Fruit fly (Drosophila melanogaster) whole organism, embryonic: ENCODE results near the gene CG15764.

Experiments
- Aef1 ChIP-seq: fragments of 200-800 bp; sonication (Bioruptor generic); IDR thresholded peaks from 3 replicates; pipeline ENCODE4 v1.3.6; 2022; ENCODE audit warnings: missing biosample characterization, missing genetic modification characterization
- C15 ChIP-seq: fragments of 200-800 bp; sonication (Bioruptor generic); IDR thresholded peaks from 3 replicates; pipeline ENCODE4 v1.3.6; 2022; ENCODE audit warnings: missing biosample characterization, missing genetic modification characterization
- CG10654 ChIP-seq: fragments of 200-800 bp; sonication (Bioruptor generic); optimal IDR thresholded peaks from 2 replicates; lab custom pipeline; 2016; ENCODE audit warnings: missing biosample characterization, missing genetic modification characterization
- CG10979 ChIP-seq: fragments of 200-800 bp; sonication (Bioruptor generic); optimal IDR thresholded peaks from 2 replicates; lab custom pipeline; 2018; ENCODE audit warnings: missing biosample characterization, mild to moderate bottlenecking, missing genetic modification characterization, moderate library complexity
- CG12236 ChIP-seq: fragments of 200-800 bp; sonication (Bioruptor generic); optimal IDR thresholded peaks from 2 replicates; lab custom pipeline; 2016; ENCODE audit warnings: missing biosample characterization, missing genetic modification characterization
- CG12744 ChIP-seq: fragments of 200-800 bp; sonication (Bioruptor generic); optimal IDR thresholded peaks from 2 replicates; lab custom pipeline; 2016; ENCODE audit warnings: missing biosample characterization, missing genetic modification characterization
- CG14965 ChIP-seq: fragments of 200-800 bp; sonication (Bioruptor generic); optimal IDR thresholded peaks from 2 replicates; lab custom pipeline; 2016; ENCODE audit warnings: missing biosample characterization, missing genetic modification characterization, borderline replicate concordance
- CG16863 ChIP-seq: fragments of 200-800 bp; sonication (Bioruptor generic); optimal IDR thresholded peaks from 3 replicates; lab custom pipeline; 2016; ENCODE audit warnings: missing biosample characterization, missing genetic modification characterization
- CG17385 ChIP-seq: fragments of 200-800 bp; sonication (Bioruptor generic); optimal IDR thresholded peaks from 3 replicates; lab custom pipeline; 2018; ENCODE audit warnings: missing biosample characterization, mild to moderate bottlenecking, missing genetic modification characterization
- CG2202 ChIP-seq: fragments of 200-800 bp; sonication (Bioruptor generic); optimal IDR thresholded peaks from 2 replicates; lab custom pipeline; 2018; ENCODE audit warnings: missing biosample characterization, mild to moderate bottlenecking, missing genetic modification characterization
- CG30020 ChIP-seq: fragments of 200-800 bp; optimal IDR thresholded peaks from 2 replicates; lab custom pipeline; 2019; ENCODE audit warnings: missing biosample characterization, mild to moderate bottlenecking, missing genetic modification characterization, moderate library complexity
- CG31441 ChIP-seq: fragments of 200-800 bp; sonication (Bioruptor generic); IDR thresholded peaks from 2 replicates; pipeline ENCODE4 v1.3.6; 2022; ENCODE audit warnings: missing biosample characterization, missing genetic modification characterization
- CG32767 ChIP-seq: fragments of 200-800 bp; sonication (Bioruptor generic); IDR thresholded peaks from 2 replicates; pipeline ENCODE4 v1.3.6; 2022; ENCODE audit warnings: missing biosample characterization, missing genetic modification characterization
- CG33213 ChIP-seq: fragments of 200-800 bp; sonication (Bioruptor generic); optimal IDR thresholded peaks from 3 replicates; lab custom pipeline; 2016; ENCODE audit warnings: missing biosample characterization, missing genetic modification characterization
- CG3407 ChIP-seq: fragments of 200-800 bp; sonication (Bioruptor generic); optimal IDR thresholded peaks from 2 replicates; lab custom pipeline; 2018; ENCODE audit warnings: missing biosample characterization, mild to moderate bottlenecking, missing genetic modification characterization
- CG4854 ChIP-seq: fragments of 200-800 bp; sonication (Bioruptor generic); optimal IDR thresholded peaks from 2 replicates; lab custom pipeline; 2016; ENCODE audit warnings: missing biosample characterization, missing genetic modification characterization, inconsistent platforms
- CG7372 ChIP-seq: fragments of 200-800 bp; sonication (Bioruptor generic); IDR thresholded peaks from 2 replicates; pipeline ENCODE4 v1.3.6; 2022; ENCODE audit warnings: missing biosample characterization, missing genetic modification characterization
- CG7745 ChIP-seq: fragments of 200-800 bp; sonication (Bioruptor generic); optimal IDR thresholded peaks from 2 replicates; lab custom pipeline; 2018; ENCODE audit warnings: missing biosample characterization, mild to moderate bottlenecking, missing genetic modification characterization, moderate library complexity
- Chrac-16 ChIP-seq: fragments of 200-800 bp; sonication (Bioruptor generic); optimal IDR thresholded peaks from 3 replicates; lab custom pipeline; 2016; ENCODE audit warnings: missing biosample characterization, missing genetic modification characterization
- Fer3 ChIP-seq: fragments of 200-800 bp; sonication (Bioruptor generic); optimal IDR thresholded peaks from 2 replicates; lab custom pipeline; 2018; ENCODE audit warnings: missing biosample characterization, mild to moderate bottlenecking, missing genetic modification characterization, moderate library complexity
- Hr51 ChIP-seq, 2 experiments: fragments of 200-800 bp; sonication (Bioruptor generic); optimal IDR thresholded peaks; 2 replicates in 1 of 2; 3 replicates in 1 of 2; lab custom pipeline; 2016 to 2018; ENCODE audit warnings: missing biosample characterization in 2 of 2, missing genetic modification characterization in 2 of 2, mild to moderate bottlenecking in 1 of 2, moderate library complexity in 1 of 2
- Mad ChIP-seq: fragments of 200-800 bp; sonication (Bioruptor generic); optimal IDR thresholded peaks from 2 replicates; lab custom pipeline; 2016; ENCODE audit warnings: missing biosample characterization, missing genetic modification characterization
- Myb ChIP-seq: fragments of 200-800 bp; sonication (Bioruptor generic); optimal IDR thresholded peaks from 2 replicates; lab custom pipeline; 2016; ENCODE audit warnings: missing biosample characterization, missing genetic modification characterization
- Optix ChIP-seq: fragments of 200-800 bp; sonication (Bioruptor generic); IDR thresholded peaks from 3 replicates; pipeline ENCODE4 v1.3.6; 2022; ENCODE audit warnings: missing biosample characterization, missing genetic modification characterization
- Rfx ChIP-seq: fragments of 200-800 bp; sonication (Bioruptor generic); IDR thresholded peaks from 2 replicates; pipeline ENCODE4 v1.3.6; 2022; ENCODE audit warnings: missing biosample characterization, missing genetic modification characterization
- Sin3A ChIP-seq: fragments of >200 bp; optimal IDR thresholded peaks from 2 replicates; lab custom pipeline; 2018
- Spps ChIP-seq: fragments of 200-800 bp; sonication (Bioruptor generic); optimal IDR thresholded peaks from 2 replicates; lab custom pipeline; 2018; ENCODE audit warnings: missing biosample characterization, mild to moderate bottlenecking, missing genetic modification characterization
- Taf1 ChIP-seq: fragments of 200-800 bp; sonication (Bioruptor generic); IDR thresholded peaks from 2 replicates; pipeline ENCODE4 v1.3.6; 2022; ENCODE audit warnings: missing biosample characterization, missing genetic modification characterization
- ara ChIP-seq: fragments of 200-800 bp; sonication (Bioruptor generic); IDR thresholded peaks from 2 replicates; pipeline ENCODE4 v1.3.6; 2022; ENCODE audit warnings: missing biosample characterization, missing genetic modification characterization
- ash1 ChIP-seq: fragments of 200-800 bp; sonication (Bioruptor generic); optimal IDR thresholded peaks from 2 replicates; lab custom pipeline; 2018; ENCODE audit warnings: missing biosample characterization, mild to moderate bottlenecking, missing genetic modification characterization
- bab2 ChIP-seq: fragments of 200-800 bp; sonication (Bioruptor generic); optimal IDR thresholded peaks from 2 replicates; lab custom pipeline; 2016; ENCODE audit warnings: missing biosample characterization, missing genetic modification characterization
- chn ChIP-seq: fragments of 200-800 bp; sonication (Bioruptor generic); optimal IDR thresholded peaks from 2 replicates; lab custom pipeline; 2016; ENCODE audit warnings: missing biosample characterization, missing genetic modification characterization
- danr ChIP-seq: fragments of 200-800 bp; sonication (Bioruptor generic); IDR thresholded peaks from 2 replicates; pipeline ENCODE4 v1.3.6; 2022; ENCODE audit warnings: missing biosample characterization, missing genetic modification characterization
- dati ChIP-seq: fragments of 200-800 bp; sonication (Bioruptor generic); IDR thresholded peaks from 2 replicates; pipeline ENCODE4 v1.3.6; 2022; ENCODE audit warnings: missing biosample characterization, missing genetic modification characterization
- dmrt11E ChIP-seq: fragments of 200-800 bp; sonication (Bioruptor generic); optimal IDR thresholded peaks from 3 replicates; lab custom pipeline; 2018; ENCODE audit warnings: missing biosample characterization, mild to moderate bottlenecking, missing genetic modification characterization, moderate library complexity
- dpn ChIP-seq, 2 experiments: fragments of 200-800 bp; sonication (Bioruptor generic); optimal IDR thresholded peaks; 3 replicates each; lab custom pipeline; 2016; ENCODE audit warnings: missing biosample characterization in 2 of 2, missing genetic modification characterization in 2 of 2
- dysf ChIP-seq: fragments of 200-800 bp; sonication (Bioruptor generic); IDR thresholded peaks from 3 replicates; pipeline ENCODE4 v1.3.6; 2022; ENCODE audit warnings: missing biosample characterization, missing genetic modification characterization
- gfzf ChIP-seq: fragments of 200-800 bp; sonication (Bioruptor generic); optimal IDR thresholded peaks from 2 replicates; lab custom pipeline; 2016; ENCODE audit warnings: missing biosample characterization, mild to moderate bottlenecking, missing genetic modification characterization, moderate library complexity
- insv ChIP-seq, 2 experiments: fragments of 200-800 bp; sonication (Bioruptor generic); optimal IDR thresholded peaks; 3 replicates each; lab custom pipeline; 2016 to 2018; ENCODE audit warnings: missing biosample characterization in 2 of 2, missing genetic modification characterization in 2 of 2
- knrl ChIP-seq: fragments of 200-800 bp; sonication (Bioruptor generic); IDR thresholded peaks from 3 replicates; pipeline ENCODE4 v1.3.6; 2022; ENCODE audit warnings: missing biosample characterization, missing genetic modification characterization; ENCODE audit not compliant: partially characterized antibody
- lov ChIP-seq, 2 experiments: fragments of 200-800 bp in 1 of 2; fragments of >200 bp in 1 of 2; sonication (Bioruptor generic) in 1 of 2; IDR thresholded peaks in 1 of 2; optimal IDR thresholded peaks in 1 of 2; 2 replicates in 1 of 2; 3 replicates in 1 of 2; pipeline versions ENCODE4 v1.3.6 to Lab custom; 2017 to 2022; ENCODE audit warnings: missing biosample characterization in 1 of 2, missing genetic modification characterization in 1 of 2
- oc ChIP-seq: fragments of 200-800 bp; sonication (Bioruptor generic); optimal IDR thresholded peaks from 2 replicates; lab custom pipeline; 2018; ENCODE audit warnings: missing biosample characterization, mild to moderate bottlenecking, missing genetic modification characterization, moderate library complexity
- pan ChIP-seq, 4 experiments: fragments of >200 bp in 3 of 4; fragments of 200-800 bp in 1 of 4; sonication (Bioruptor generic) in 1 of 4; optimal IDR thresholded peaks in 3 of 4; IDR thresholded peaks in 1 of 4; 2 replicates each; pipeline versions ENCODE4 v1.3.6 to Lab custom; 2017 to 2022; ENCODE audit warnings: missing biosample characterization in 2 of 4, missing genetic modification characterization in 2 of 4, mixed read lengths in 1 of 4
- pb ChIP-seq: fragments of 200-800 bp; sonication (Bioruptor generic); optimal IDR thresholded peaks from 3 replicates; lab custom pipeline; 2016; ENCODE audit warnings: missing biosample characterization, missing genetic modification characterization
- sens-2 ChIP-seq: fragments of 200-800 bp; sonication (Bioruptor generic); IDR thresholded peaks from 2 replicates; pipeline ENCODE4 v1.3.6; 2022; ENCODE audit warnings: missing biosample characterization, missing genetic modification characterization
- seq ChIP-seq: fragments of 200-800 bp; sonication (Bioruptor generic); IDR thresholded peaks from 2 replicates; pipeline ENCODE4 v1.3.6; 2022; ENCODE audit warnings: missing biosample characterization, missing genetic modification characterization
- shn ChIP-seq: fragments of 200-800 bp; sonication (Bioruptor generic); optimal IDR thresholded peaks from 3 replicates; lab custom pipeline; 2016; ENCODE audit warnings: missing biosample characterization, missing genetic modification characterization
- wdn ChIP-seq: fragments of 200-800 bp; sonication (Bioruptor generic); IDR thresholded peaks from 2 replicates; pipeline ENCODE4 v1.3.6; 2022; ENCODE audit warnings: missing biosample characterization, missing genetic modification characterization
- yki ChIP-seq: fragments of >200 bp; optimal IDR thresholded peaks from 3 replicates; lab custom pipeline; 2018

The CG15764 gene

DNA sequence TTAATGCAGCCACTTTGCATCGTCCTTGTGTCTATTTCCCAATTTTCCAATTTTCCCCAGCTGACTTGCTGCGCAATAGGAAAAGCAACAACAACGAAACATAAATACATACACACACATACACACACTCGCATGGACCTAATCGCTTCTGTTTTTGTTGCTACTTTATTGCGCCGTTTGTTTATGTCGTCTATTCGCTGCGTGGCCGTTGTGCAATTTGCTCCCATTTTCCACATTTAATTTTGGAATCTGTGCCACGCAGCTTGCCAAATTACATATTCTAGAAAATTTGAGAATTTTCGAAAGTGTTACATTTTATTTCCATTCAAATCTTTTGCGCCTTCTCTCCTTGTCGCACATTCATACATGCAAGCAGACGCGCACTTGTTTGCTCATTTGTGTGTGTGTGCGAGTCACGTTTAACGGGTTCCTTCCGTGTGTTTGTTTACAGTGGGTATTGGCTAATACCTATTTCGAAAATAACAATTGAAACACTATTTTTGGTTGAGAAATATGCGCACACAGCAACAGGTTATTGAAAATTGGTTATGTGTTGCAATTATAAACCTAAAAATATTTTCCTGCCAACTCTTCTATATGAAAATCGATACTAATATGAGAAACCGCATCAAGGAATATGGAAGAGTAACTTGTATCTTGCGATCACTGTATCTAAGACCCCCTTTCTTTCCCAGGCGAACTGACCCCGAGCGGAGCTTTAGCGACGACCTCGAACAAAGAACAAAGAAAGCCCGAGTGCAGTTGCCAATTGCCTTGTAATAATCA is 11.4 kb downstream of the CG15764 start (continued):
- peak; percentile 40; the same call in 1 of the 2 replicates for TF ChIP-seq CG31441 (GFP tag; lab: Robert Waterston, UW)
- TF ChIP-seq dmrt11E (tag; lab: Kevin White, UChicago): peak; percentile 3
- TF ChIP-seq CG2202 (tag; lab: Kevin White, UChicago): peak; percentile 26
- no peak for TF ChIP-seq danr (GFP tag; lab: Robert Waterston, UW)
- TF ChIP-seq shn (GFP tag; lab: Kevin White, UChicago): peak; percentile 39
- TF ChIP-seq ash1 (GFP tag; lab: Kevin White, UChicago): no peak
- TF ChIP-seq yki (lab: Kevin White, UChicago): no peak
- no peak for TF ChIP-seq CG14965
- TF ChIP-seq CG30020 (tag; lab: Kevin White, UChicago): no peak
- TF ChIP-seq CG12236 (GFP tag; lab: Kevin White, UChicago): no peak
- TF ChIP-seq CG10654: peak; percentile 17
- no peak for TF ChIP-seq pan (optimal IDR thresholded peaks at IDR 0.05; lab: Kevin White, UChicago)
- TF ChIP-seq pan (GFP tag; optimal IDR thresholded peaks at IDR 0.05 in 1 of 2, IDR thresholded peaks at IDR 0.05 in 1 of 2): peak in 1 of 2 experiments; percentile 40
- no peak for TF ChIP-seq CG32767
- TF ChIP-seq seq (GFP tag; lab: Robert Waterston, UW): peak; percentile 47; the same call in 1 of the 2 replicates
- TF ChIP-seq Taf1 (GFP tag; lab: Robert Waterston, UW): no peak
- peak; percentile 59 for TF ChIP-seq bab2 (GFP tag; lab: Kevin White, UChicago)
- TF ChIP-seq dpn (GFP tag; optimal IDR thresholded peaks at IDR 0.05; lab: Kevin White, UChicago): peak in 1 of 2 experiments; percentile 52
- TF ChIP-seq CG33213 (GFP tag; lab: Kevin White, UChicago): peak; percentile 20
- TF ChIP-seq oc (tag; lab: Kevin White, UChicago): no peak
- peak; percentile 66; the same call in 2 of the 3 replicates for TF ChIP-seq dysf (GFP tag; lab: Robert Waterston, UW)
- TF ChIP-seq Optix (GFP tag; lab: Robert Waterston, UW): 0 out of 3 replicates have a peak, but pooled peaks have one; percentile 43
- TF ChIP-seq Rfx: peak; percentile 72
- TF ChIP-seq CG4854 (GFP tag; lab: Kevin White, UChicago): peak; percentile 27
- TF ChIP-seq chn: peak; percentile 15
- TF ChIP-seq Aef1 (GFP tag; lab: Robert Waterston, UW): no peak; the same call in 2 of the 3 replicates
- TF ChIP-seq sens-2 (GFP tag; lab: Robert Waterston, UW): no peak

DNA sequence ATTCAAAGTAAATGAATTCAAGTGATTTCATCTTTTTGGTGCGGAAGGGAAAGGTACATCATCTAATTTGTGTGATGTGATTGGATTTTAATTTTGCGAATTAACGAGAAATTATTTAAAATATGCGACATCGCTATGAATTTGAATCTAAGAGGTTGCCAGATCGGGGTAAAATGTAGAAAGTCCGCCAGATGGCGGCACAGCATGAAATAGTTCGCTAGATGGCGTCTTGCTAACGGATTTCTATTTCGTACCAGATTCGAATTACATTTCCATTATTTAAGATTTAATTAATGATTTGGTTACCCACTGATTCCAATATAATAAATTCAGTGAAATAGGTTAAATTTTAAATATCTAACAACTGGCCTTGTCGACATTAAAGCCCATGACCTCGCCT is 14.5 kb downstream of the CG15764 start:
- TF ChIP-seq ara (GFP tag; lab: Robert Waterston, UW) (no peak), Myb (GFP tag; lab: Kevin White, UChicago) (peak; percentile 98), Chrac-16 (GFP tag; lab: Kevin White, UChicago) (peak; percentile 60), Hr51 (GFP tag; optimal IDR thresholded peaks at IDR 0.05; lab: Kevin White, UChicago) (peak; percentile 10 to 15), dati (GFP tag; lab: Robert Waterston, UW) (no peak), Fer3 (tag; lab: Kevin White, UChicago) (peak; percentile 15), CG3407 (GFP tag; lab: Kevin White, UChicago) (no peak), pb (GFP tag; lab: Kevin White, UChicago) (peak; percentile 13), Spps (tag; lab: Kevin White, UChicago) (no peak), CG7745 (no peak), CG17385 (no peak), knrl (no peak; the same call in 2 of the 3 replicates), lov (optimal IDR thresholded peaks at IDR 0.05; lab: Kevin White, UChicago) (no peak), lov (GFP tag; IDR thresholded peaks at IDR 0.05; lab: Robert Waterston, UW) (no peak), wdn (GFP tag; lab: Robert Waterston, UW) (no peak), CG10979 (tag; lab: Kevin White, UChicago) (no peak), CG12744 (GFP tag; lab: Kevin White, UChicago) (peak; percentile 10), Rfx (peak; percentile 81), gfzf (GFP tag; lab: Kevin White, UChicago) (peak; percentile 23), CG16863 (peak; percentile 20), Sin3A (lab: Kevin White, UChicago) (no peak), insv (GFP tag; optimal IDR thresholded peaks at IDR 0.05; lab: Kevin White, UChicago) (peak in 1 of 2 experiments; percentile 59), CG31441 (GFP tag; lab: Robert Waterston, UW) (no peak), Mad (peak; percentile 21), C15 (GFP tag; lab: Robert Waterston, UW) (no peak), CG7372 (GFP tag; lab: Robert Waterston, UW) (no peak)
